Worm (Caenorhabditis elegans) whole organism, L3 larva: ENCODE results near the gene T03G6.1.

Experiments
- R02D3.7 ChIP-seq: fragments of 150-350 bp; optimal IDR thresholded peaks from 2 replicates; lab custom pipeline; 2014; ENCODE audit warnings: missing biosample characterization, missing genetic modification characterization
- ZK546.5 ChIP-seq: sonication (generic microtip); optimal IDR thresholded peaks from 2 replicates; lab custom pipeline; 2017; ENCODE audit warnings: missing biosample characterization, missing genetic modification characterization
- aly-2 ChIP-seq: fragments of 150-350 bp; optimal IDR thresholded peaks from 2 replicates; lab custom pipeline; 2014; ENCODE audit warnings: missing biosample characterization, missing genetic modification characterization
- ama-1 ChIP-seq: fragments of 150-350 bp; optimal IDR thresholded peaks from 2 replicates; lab custom pipeline; 2018
- ceh-16 ChIP-seq: sonication (generic microtip); optimal IDR thresholded peaks from 2 replicates; lab custom pipeline; 2017; ENCODE audit warnings: missing biosample characterization, missing genetic modification characterization
- ceh-28 ChIP-seq: fragments of 150-350 bp; optimal IDR thresholded peaks from 2 replicates; lab custom pipeline; 2014; ENCODE audit warnings: missing biosample characterization, missing genetic modification reagents, missing genetic modification characterization
- daf-12 ChIP-seq: fragments of 150-350 bp; optimal IDR thresholded peaks from 2 replicates; lab custom pipeline; 2014; ENCODE audit warnings: missing biosample characterization, missing genetic modification reagents, missing genetic modification characterization
- egl-5 ChIP-seq: fragments of 150-350 bp; optimal IDR thresholded peaks from 2 replicates; lab custom pipeline; 2017; ENCODE audit warnings: missing biosample characterization, missing genetic modification reagents, missing genetic modification characterization, inconsistent platforms
- elt-1 ChIP-seq: fragments of 150-350 bp; optimal IDR thresholded peaks from 2 replicates; lab custom pipeline; 2014; ENCODE audit warnings: missing biosample characterization, missing genetic modification characterization
- elt-2 ChIP-seq: sonication (generic microtip); optimal IDR thresholded peaks from 2 replicates; lab custom pipeline; 2016; ENCODE audit warnings: missing genetic modification reagents, mild to moderate bottlenecking, missing genetic modification characterization, missing compliant biosample characterization
- elt-3 ChIP-seq, 3 experiments: fragments of 150-350 bp in 1 of 3; sonication (generic microtip) in 2 of 3; optimal IDR thresholded peaks; 2 replicates in 2 of 3; 4 replicates in 1 of 3; lab custom pipeline; 2014 to 2017; ENCODE audit warnings: missing biosample characterization in 3 of 3, missing genetic modification characterization in 3 of 3
- fkh-10 ChIP-seq: sonication (generic microtip); optimal IDR thresholded peaks from 2 replicates; lab custom pipeline; 2017; ENCODE audit warnings: missing biosample characterization, missing genetic modification reagents, missing genetic modification characterization
- fos-1 ChIP-seq: fragments of 150-350 bp; optimal IDR thresholded peaks from 2 replicates; lab custom pipeline; 2014; ENCODE audit warnings: missing biosample characterization, missing genetic modification characterization
- hmg-11 ChIP-seq: sonication (generic microtip); optimal IDR thresholded peaks from 2 replicates; lab custom pipeline; 2016; ENCODE audit warnings: missing genetic modification characterization, missing compliant biosample characterization
- mml-1 ChIP-seq: fragments of 150-350 bp; sonication (generic microtip); optimal IDR thresholded peaks from 3 replicates; lab custom pipeline; 2014; ENCODE audit warnings: missing biosample characterization, missing genetic modification characterization
- nfya-1 ChIP-seq: sonication (generic microtip); optimal IDR thresholded peaks from 2 replicates; lab custom pipeline; 2017; ENCODE audit warnings: missing genetic modification characterization, mild to moderate bottlenecking, missing compliant biosample characterization, antibody characterized with exemption, moderate library complexity; ENCODE audit not compliant: insufficient read depth
- nhr-11 ChIP-seq: fragments of 150-350 bp; optimal IDR thresholded peaks from 2 replicates; lab custom pipeline; 2014; ENCODE audit warnings: missing biosample characterization, missing genetic modification characterization
- nhr-23 ChIP-seq: fragments of 150-350 bp; optimal IDR thresholded peaks from 2 replicates; lab custom pipeline; 2014; ENCODE audit warnings: missing biosample characterization, missing genetic modification reagents, missing genetic modification characterization
- nhr-237 ChIP-seq: fragments of 150-350 bp; optimal IDR thresholded peaks from 2 replicates; lab custom pipeline; 2014; ENCODE audit warnings: missing biosample characterization, missing genetic modification characterization
- nhr-25 ChIP-seq: sonication (generic microtip); optimal IDR thresholded peaks from 2 replicates; lab custom pipeline; 2017; ENCODE audit warnings: missing biosample characterization, missing genetic modification characterization
- nhr-28 ChIP-seq: fragments of 150-350 bp; optimal IDR thresholded peaks from 2 replicates; lab custom pipeline; 2014; ENCODE audit warnings: missing biosample characterization, missing genetic modification characterization
- nhr-43 ChIP-seq: sonication (generic microtip); optimal IDR thresholded peaks from 2 replicates; lab custom pipeline; 2016; ENCODE audit warnings: mild to moderate bottlenecking, missing genetic modification characterization, missing compliant biosample characterization; ENCODE audit not compliant: poor library complexity, severe bottlenecking
- nhr-67 ChIP-seq: fragments of 150-350 bp; optimal IDR thresholded peaks from 2 replicates; lab custom pipeline; 2014; ENCODE audit warnings: missing biosample characterization, missing genetic modification characterization
- nhr-76 ChIP-seq: fragments of 150-350 bp; sonication (generic microtip); optimal IDR thresholded peaks from 5 replicates; lab custom pipeline; 2014; ENCODE audit warnings: missing biosample characterization, missing genetic modification characterization
- nhr-77 ChIP-seq: fragments of 150-350 bp; optimal IDR thresholded peaks from 2 replicates; lab custom pipeline; 2014; ENCODE audit warnings: missing biosample characterization, missing genetic modification characterization
- pha-4 ChIP-seq: fragments of 150-350 bp; optimal IDR thresholded peaks from 2 replicates; lab custom pipeline; 2014; ENCODE audit warnings: missing biosample characterization, missing genetic modification reagents, missing genetic modification characterization
- pqm-1 ChIP-seq: fragments of 150-350 bp; optimal IDR thresholded peaks from 2 replicates; lab custom pipeline; 2017; ENCODE audit warnings: missing biosample characterization, missing genetic modification characterization, inconsistent platforms
- sea-2 ChIP-seq: fragments of 150-350 bp; sonication (generic microtip); optimal IDR thresholded peaks from 4 replicates; lab custom pipeline; 2014; ENCODE audit warnings: missing biosample characterization, missing genetic modification reagents, missing genetic modification characterization
- skn-1 ChIP-seq: fragments of 150-350 bp; optimal IDR thresholded peaks from 2 replicates; lab custom pipeline; 2014; ENCODE audit warnings: missing biosample characterization, missing genetic modification characterization
- snpc-4 ChIP-seq: fragments of 150-350 bp; optimal IDR thresholded peaks from 2 replicates; lab custom pipeline; 2014; ENCODE audit warnings: missing biosample characterization, missing genetic modification characterization
- tbx-2 ChIP-seq: sonication (generic microtip); optimal IDR thresholded peaks from 2 replicates; lab custom pipeline; 2016; ENCODE audit warnings: mild to moderate bottlenecking, missing genetic modification characterization, missing compliant biosample characterization
- ztf-4 ChIP-seq: fragments of 150-350 bp; optimal IDR thresholded peaks from 2 replicates; lab custom pipeline; 2014; ENCODE audit warnings: missing biosample characterization, missing genetic modification characterization

The T03G6.1 gene

ce11 chrX:2592670-2593280 is 15.3 kb upstream of the T03G6.1 start:
- TF ChIP-seq tbx-2 (tag; lab: Kevin White, UChicago): no peak
- no peak for TF ChIP-seq hmg-11 (tag; lab: Kevin White, UChicago)
- TF ChIP-seq skn-1 (tag; lab: Kevin White, UChicago): no peak
- no peak for TF ChIP-seq R02D3.7 (tag; lab: Kevin White, UChicago)
- TF ChIP-seq ceh-28 (tag; lab: Kevin White, UChicago): no peak
- TF ChIP-seq nhr-23 (tag; lab: Kevin White, UChicago): no peak
- TF ChIP-seq fos-1 (tag; lab: Kevin White, UChicago): no peak
- TF ChIP-seq pha-4: peak; percentile 42
- TF ChIP-seq nhr-43 (tag; lab: Kevin White, UChicago): no peak
- TF ChIP-seq elt-3 (tag; optimal IDR thresholded peaks at IDR 0.05; lab: Kevin White, UChicago): no peak
- peak; percentile 13 for TF ChIP-seq egl-5
- TF ChIP-seq nhr-11 (tag; lab: Kevin White, UChicago): no peak
- no peak for TF ChIP-seq elt-1
- peak; percentile 32 for TF ChIP-seq elt-2 (tag; lab: Kevin White, UChicago)
- TF ChIP-seq mml-1: no peak
- peak; percentile 6 for TF ChIP-seq nfya-1 (tag; lab: Kevin White, UChicago)
- no peak for TF ChIP-seq pqm-1 (tag; lab: Kevin White, UChicago)
- no peak for TF ChIP-seq aly-2 (tag; lab: Kevin White, UChicago)
- TF ChIP-seq ama-1 (lab: Kevin White, UChicago): peak; percentile 73
- no peak for TF ChIP-seq ZK546.5 (tag; lab: Kevin White, UChicago)
- TF ChIP-seq nhr-77 (tag; lab: Kevin White, UChicago): no peak
- TF ChIP-seq ztf-4 (tag; lab: Kevin White, UChicago): peak; percentile 11
- TF ChIP-seq, all 47 proteins: peak for 6

ce11 chrX:2593703-2594102 is 14.3 kb upstream of the T03G6.1 start, which contains the start of the genes nhr-40 and T03G6.7:
Gene nhr-40, plus strand, starts transcription at chrX:2594003.
Gene T03G6.7, plus strand, starts transcription at chrX:2594039.
- TF ChIP-seq nhr-67 (no peak), fos-1 (tag; lab: Kevin White, UChicago) (no peak)

ce11 chrX:2595027-2595756 is 12.8 kb upstream of the T03G6.1 start:
- TF ChIP-seq nfya-1 (tag; lab: Kevin White, UChicago) (peak; percentile 30), elt-1 (peak; percentile 23), fkh-10 (GFP tag; lab: Kevin White, UChicago) (peak; percentile 83), pqm-1 (tag; lab: Kevin White, UChicago) (no peak)

ce11 chrX:2595757-2596059 is 12.3 kb upstream of the T03G6.1 start:
- TF ChIP-seq nhr-77 (tag; lab: Kevin White, UChicago) (no peak), nfya-1 (tag; lab: Kevin White, UChicago) (no peak), nhr-237 (no peak), nhr-28 (tag; lab: Kevin White, UChicago) (no peak), ama-1 (lab: Kevin White, UChicago) (no peak), pqm-1 (tag; lab: Kevin White, UChicago) (no peak)

- peak; percentile 21 for TF ChIP-seq nfya-1 (tag; lab: Kevin White, UChicago)
- no peak for TF ChIP-seq ceh-16
- TF ChIP-seq nhr-76: no peak
- no peak for TF ChIP-seq ztf-4 (tag; lab: Kevin White, UChicago)
- TF ChIP-seq daf-12 (tag; lab: Kevin White, UChicago): no peak
- no peak for TF ChIP-seq elt-1
- TF ChIP-seq mml-1: no peak
- TF ChIP-seq elt-3 (tag; optimal IDR thresholded peaks at IDR 0.05; lab: Kevin White, UChicago): no peak
- TF ChIP-seq ZK546.5 (tag; lab: Kevin White, UChicago): no peak
- peak; percentile 20 for TF ChIP-seq skn-1 (tag; lab: Kevin White, UChicago)
- no peak for TF ChIP-seq snpc-4 (tag; lab: Kevin White, UChicago)
- no peak for TF ChIP-seq elt-2 (tag; lab: Kevin White, UChicago)
- no peak for TF ChIP-seq ceh-28 (tag; lab: Kevin White, UChicago)
- TF ChIP-seq sea-2 (GFP tag; lab: Kevin White, UChicago): no peak
- no peak for TF ChIP-seq nhr-28 (tag; lab: Kevin White, UChicago)
- TF ChIP-seq nhr-25 (tag; lab: Kevin White, UChicago): no peak
- no peak for TF ChIP-seq tbx-2 (tag; lab: Kevin White, UChicago)
Observed at ce11 chrX:2596605-2597004, 11.4 kb upstream of the T03G6.1 start.
